Worm (Caenorhabditis elegans) whole organism, L4/young adult: ENCODE results near the gene dpy-20.

ENCODE experiments used
- dao-5 ChIP-seq: sonication (generic microtip); optimal IDR thresholded peaks from 2 replicates; lab custom pipeline; 2016; ENCODE audit warnings: missing genotype, missing genetic modification characterization, moderate library complexity, missing compliant biosample characterization
- him-1 ChIP-seq: sonication (generic microtip); optimal IDR thresholded peaks from 2 replicates; lab custom pipeline; 2016; ENCODE audit warnings: missing genotype, missing genetic modification reagents, missing genetic modification characterization, missing compliant biosample characterization

DNA sequence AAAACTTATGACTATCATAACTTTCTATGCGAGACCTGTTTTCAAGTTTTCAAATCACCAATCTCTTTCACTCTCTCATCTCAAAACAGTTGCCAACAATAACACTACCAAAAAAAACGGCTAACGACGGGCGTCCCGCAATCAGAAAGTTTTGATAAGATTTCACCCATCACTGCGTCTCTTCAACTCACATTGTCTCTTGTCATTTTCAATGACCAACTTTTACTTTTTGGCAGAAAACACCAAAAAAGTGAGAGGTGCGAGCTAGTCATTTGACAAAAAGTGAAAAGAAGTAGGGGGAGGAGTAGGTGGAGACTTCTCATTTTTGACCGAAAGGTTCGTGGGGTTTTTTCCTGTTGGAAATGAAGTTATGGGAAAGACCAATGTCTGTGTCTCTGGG is 18.0 kb upstream of the dpy-20 start:
- no peak for TF ChIP-seq him-1 (tag; lab: Kevin White, UChicago)
- TF ChIP-seq dao-5 (tag; lab: Kevin White, UChicago): no peak
